Fruit fly (Drosophila melanogaster): ENCODE measurements around the gene CG46448.

Gene CG46448

dm6 chr2L:2420490-2420889 is 29.0 kb downstream of the CG46448 start, which contains the start of gene CG9886 (continued):
- no peak for TF ChIP-seq trh (GFP tag; optimal IDR thresholded peaks at IDR 0.05)
- peak; percentile 21 for TF ChIP-seq BEAF-32 (GFP tag; optimal IDR thresholded peaks at IDR 0.05)
- no peak for TF ChIP-seq sens-2 (GFP tag; IDR thresholded peaks at IDR 0.05)
- TF ChIP-seq kay (GFP tag; optimal IDR thresholded peaks at IDR 0.05): peak; percentile 42
- TF ChIP-seq CG7786 (GFP tag; optimal IDR thresholded peaks at IDR 0.05): no peak
- TF ChIP-seq Jarid2 (GFP tag; optimal IDR thresholded peaks at IDR 0.05): peak; percentile 40
- peak; percentile 81 for TF ChIP-seq CG11504 (tag; optimal IDR thresholded peaks at IDR 0.05)
- TF ChIP-seq CG15479 (GFP tag; optimal IDR thresholded peaks at IDR 0.05): no peak
- TF ChIP-seq lola (GFP tag; optimal IDR thresholded peaks at IDR 0.05): no peak
- peak; percentile 29 for TF ChIP-seq CG13123 (GFP tag; optimal IDR thresholded peaks at IDR 0.05)
- no peak for TF ChIP-seq CG16863 (GFP tag; optimal IDR thresholded peaks at IDR 0.05)
- TF ChIP-seq CG5953 (GFP tag; IDR thresholded peaks at IDR 0.05): 0 out of 2 replicates have a peak, but pooled peaks have one; percentile 6
- TF ChIP-seq az2 (GFP tag; optimal IDR thresholded peaks at IDR 0.05): peak; percentile 56
- TF ChIP-seq btn (GFP tag; optimal IDR thresholded peaks at IDR 0.05): no peak
- TF ChIP-seq sima (GFP tag; optimal IDR thresholded peaks at IDR 0.05): no peak
- peak; percentile 82 for TF ChIP-seq CG17361 (GFP tag; IDR thresholded peaks at IDR 0.05)
- TF ChIP-seq Sry-β (GFP tag; optimal IDR thresholded peaks at IDR 0.05): no peak
- no peak for TF ChIP-seq pros (GFP tag; optimal IDR thresholded peaks at IDR 0.05)
- TF ChIP-seq en (GFP tag; optimal IDR thresholded peaks at IDR 0.05): no peak
- TF ChIP-seq ftz-f1 (GFP tag; optimal IDR thresholded peaks at IDR 0.05): no peak
- no peak for TF ChIP-seq pita (GFP tag; optimal IDR thresholded peaks at IDR 0.05)
- peak; percentile 67 for TF ChIP-seq tin (GFP tag; optimal IDR thresholded peaks at IDR 0.05)
- TF ChIP-seq Meics (GFP tag; optimal IDR thresholded peaks at IDR 0.05): peak; percentile 68
- TF ChIP-seq CG12744 (GFP tag; optimal IDR thresholded peaks at IDR 0.05): peak; percentile 16
- no peak for TF ChIP-seq so (GFP tag; IDR thresholded peaks at IDR 0.05)
- TF ChIP-seq Mrtf (GFP tag; IDR thresholded peaks at IDR 0.05): no peak
- peak; percentile 62 for TF ChIP-seq dmrt99B (tag; optimal IDR thresholded peaks at IDR 0.05)
- peak; percentile 18 for TF ChIP-seq CG1529 (GFP tag; optimal IDR thresholded peaks at IDR 0.05)
- peak; percentile 35 for TF ChIP-seq fd3F (GFP tag; optimal IDR thresholded peaks at IDR 0.05)
- peak; percentile 32; the same call in 1 of the 2 replicates for TF ChIP-seq lmd (GFP tag; IDR thresholded peaks at IDR 0.05)
- TF ChIP-seq ind (GFP tag; optimal IDR thresholded peaks at IDR 0.05): peak; percentile 49
- TF ChIP-seq chm (GFP tag; IDR thresholded peaks at IDR 0.05): no peak
- peak; percentile 51 for TF ChIP-seq grn (GFP tag; optimal IDR thresholded peaks at IDR 0.05)
- TF ChIP-seq CG8089 (GFP tag; optimal IDR thresholded peaks at IDR 0.05): no peak
- peak; percentile 48 for TF ChIP-seq Six4 (GFP tag; optimal IDR thresholded peaks at IDR 0.05)
- TF ChIP-seq fd64A (GFP tag; optimal IDR thresholded peaks at IDR 0.05): no peak
- TF ChIP-seq Xrp1 (GFP tag; IDR thresholded peaks at IDR 0.05): peak; percentile 82
- TF ChIP-seq mld (GFP tag; IDR thresholded peaks at IDR 0.05; ENCODE audit: partially characterized antibody): no peak
- peak; percentile 66 for TF ChIP-seq CG9727 (GFP tag; optimal IDR thresholded peaks at IDR 0.05)
- no peak for TF ChIP-seq Dip2 (GFP tag; IDR thresholded peaks at IDR 0.05)
- peak; percentile 54 for TF ChIP-seq Hr3 (GFP tag; optimal IDR thresholded peaks at IDR 0.05)
- TF ChIP-seq PHDP (tag; optimal IDR thresholded peaks at IDR 0.05): peak; percentile 83
- no peak for TF ChIP-seq ems (GFP tag; optimal IDR thresholded peaks at IDR 0.05)
- TF ChIP-seq prd (optimal IDR thresholded peaks at IDR 0.05): no peak
- TF ChIP-seq prd (GFP tag; IDR thresholded peaks at IDR 0.05): peak; percentile 69
- no peak for TF ChIP-seq CG10321 (GFP tag; IDR thresholded peaks at IDR 0.05)
- peak; percentile 3 for TF ChIP-seq NC2α (GFP tag; optimal IDR thresholded peaks at IDR 0.05)
- peak; percentile 15 for TF ChIP-seq CG12219 (GFP tag; optimal IDR thresholded peaks at IDR 0.05)
- TF ChIP-seq Awh (GFP tag; IDR thresholded peaks at IDR 0.05): no peak
- TF ChIP-seq CG34224 (GFP tag; IDR thresholded peaks at IDR 0.05; ENCODE audit: partially characterized antibody): no peak
- no peak for TF ChIP-seq sr (GFP tag; IDR thresholded peaks at IDR 0.05)
- TF ChIP-seq H2.0 (GFP tag; IDR thresholded peaks at IDR 0.05): peak; percentile 41; the same call in 1 of the 2 replicates

All from whole organism, embryonic.